Worm (Caenorhabditis elegans) whole organism, young adult: ENCODE results near the gene col-175.

Experiments
- D2030.7 ChIP-seq: fragments of 200-800 bp; sonication (Bioruptor generic); IDR thresholded peaks from 2 replicates; pipeline ENCODE4 v1.3.6; 2022; ENCODE audit warnings: missing genetic modification reagents, missing genetic modification characterization, missing compliant biosample characterization
- F23B12.7 ChIP-seq: sonication (generic microtip); optimal IDR thresholded peaks from 2 replicates; lab custom pipeline; 2017; ENCODE audit warnings: missing genetic modification characterization, mild to moderate bottlenecking, missing compliant biosample characterization, antibody characterized with exemption, moderate library complexity; ENCODE audit not compliant: insufficient read depth
- K12H6.12 ChIP-seq: fragments of 200-800 bp; sonication (Bioruptor generic); optimal IDR thresholded peaks from 2 replicates; lab custom pipeline; 2018; ENCODE audit warnings: mild to moderate bottlenecking, missing genetic modification characterization, missing compliant biosample characterization
- ama-1 ChIP-seq, 3 experiments: fragments of 150-350 bp in 1 of 3; sonication (generic microtip) in 2 of 3; optimal IDR thresholded peaks; 2 replicates each; lab custom pipeline; 2014 to 2018; ENCODE audit warnings: missing biosample characterization in 2 of 3, missing genetic modification characterization in 2 of 3, missing genetic modification reagents in 2 of 3
- attf-6 ChIP-seq: fragments of 200-800 bp; sonication (Bioruptor generic); IDR thresholded peaks from 2 replicates; pipeline ENCODE4 v1.3.6; 2022; ENCODE audit warnings: missing genetic modification reagents, missing genetic modification characterization, missing compliant biosample characterization
- cebp-2 ChIP-seq: fragments of 200-800 bp; sonication (Bioruptor generic); IDR thresholded peaks from 2 replicates; pipeline ENCODE4 v1.3.6; 2022; ENCODE audit warnings: missing genetic modification characterization, missing compliant biosample characterization
- ceh-58 ChIP-seq: fragments of 200-800 bp; sonication (Bioruptor generic); IDR thresholded peaks from 2 replicates; pipeline ENCODE4 v1.3.6; 2022; ENCODE audit warnings: missing genetic modification characterization, missing compliant biosample characterization
- dpff-1 ChIP-seq: sonication (generic microtip); optimal IDR thresholded peaks from 2 replicates; lab custom pipeline; 2017; ENCODE audit warnings: mild to moderate bottlenecking, missing genetic modification characterization, missing compliant biosample characterization
- egrh-3 ChIP-seq: fragments of 200-800 bp; sonication (Bioruptor generic); IDR thresholded peaks from 2 replicates; pipeline ENCODE4 v1.3.6; 2022; ENCODE audit warnings: missing genetic modification reagents, missing genetic modification characterization, missing compliant biosample characterization
- hlh-12 ChIP-seq: sonication (generic microtip); optimal IDR thresholded peaks from 2 replicates; lab custom pipeline; 2016; ENCODE audit warnings: missing genetic modification characterization, missing compliant biosample characterization
- hmg-20 ChIP-seq: fragments of 200-800 bp; sonication (Bioruptor generic); IDR thresholded peaks from 2 replicates; pipeline ENCODE4 v1.3.6; 2022; ENCODE audit warnings: missing genetic modification reagents, missing genetic modification characterization, missing compliant biosample characterization
- lin-26 ChIP-seq: fragments of 200-800 bp; sonication (Bioruptor generic); IDR thresholded peaks from 2 replicates; pipeline ENCODE4 v1.3.6; 2022; ENCODE audit warnings: missing genetic modification reagents, missing genetic modification characterization, missing compliant biosample characterization
- lin-54 ChIP-seq: fragments of 200-800 bp; sonication (Bioruptor generic); optimal IDR thresholded peaks from 2 replicates; lab custom pipeline; 2018; ENCODE audit warnings: mild to moderate bottlenecking, missing genetic modification characterization, missing compliant biosample characterization
- madf-10 ChIP-seq: sonication (generic microtip); optimal IDR thresholded peaks from 2 replicates; lab custom pipeline; 2016; ENCODE audit warnings: mild to moderate bottlenecking, missing genetic modification characterization, missing compliant biosample characterization
- mxl-1 ChIP-seq: sonication (generic microtip); optimal IDR thresholded peaks from 2 replicates; lab custom pipeline; 2016; ENCODE audit warnings: missing genetic modification characterization, missing compliant biosample characterization
- pbrm-1 ChIP-seq: fragments of 200-800 bp; sonication (Bioruptor generic); IDR thresholded peaks from 2 replicates; pipeline ENCODE4 v1.3.6; 2022; ENCODE audit warnings: missing genetic modification reagents, missing genetic modification characterization, missing compliant biosample characterization
- rcor-1 ChIP-seq: fragments of 200-800 bp; sonication (Bioruptor generic); IDR thresholded peaks from 2 replicates; pipeline ENCODE4 v1.3.6; 2022; ENCODE audit warnings: missing genetic modification reagents, missing genetic modification characterization, missing compliant biosample characterization
- rpc-1 ChIP-seq, 2 experiments: fragments of 150-350 bp in 1 of 2; sonication (generic microtip) in 1 of 2; optimal IDR thresholded peaks; 2 replicates each; lab custom pipeline; 2014 to 2018; ENCODE audit warnings: missing biosample characterization in 1 of 2, missing genetic modification characterization in 1 of 2, missing genetic modification reagents in 1 of 2, missing genotype in 1 of 2
- snpc-1.1 ChIP-seq: sonication (generic microtip); optimal IDR thresholded peaks from 2 replicates; lab custom pipeline; 2017; ENCODE audit warnings: missing genetic modification characterization, mild to moderate bottlenecking, missing compliant biosample characterization, antibody characterized with exemption, moderate library complexity, missing genotype, missing genetic modification reagents; ENCODE audit not compliant: insufficient read depth
- snpc-3.4 ChIP-seq: sonication (generic microtip); optimal IDR thresholded peaks from 2 replicates; lab custom pipeline; 2017; ENCODE audit warnings: missing genetic modification characterization, mild to moderate bottlenecking, missing compliant biosample characterization, antibody characterized with exemption, moderate library complexity, missing genotype, missing genetic modification reagents
- somi-1 ChIP-seq: fragments of 200-800 bp; sonication (Bioruptor generic); optimal IDR thresholded peaks from 2 replicates; lab custom pipeline; 2018; ENCODE audit warnings: mild to moderate bottlenecking, missing genetic modification characterization, missing compliant biosample characterization
- tbp1 ChIP-seq: fragments of 200-800 bp; sonication (Bioruptor generic); optimal IDR thresholded peaks from 2 replicates; lab custom pipeline; 2018; ENCODE audit warnings: mild to moderate bottlenecking, missing genetic modification characterization, missing compliant biosample characterization
- unc-130 ChIP-seq: sonication (generic microtip); optimal IDR thresholded peaks from 2 replicates; lab custom pipeline; 2016; ENCODE audit warnings: missing genetic modification reagents, missing genetic modification characterization, missing compliant biosample characterization
- zfh-2 ChIP-seq: fragments of 200-800 bp; sonication (Bioruptor generic); conservative IDR thresholded peaks from 2 replicates; pipeline ENCODE4 v1.3.6; 2022; ENCODE audit warnings: missing genetic modification reagents, missing genetic modification characterization, missing compliant biosample characterization
- ztf-18 ChIP-seq: sonication (generic microtip); optimal IDR thresholded peaks from 2 replicates; lab custom pipeline; 2016; ENCODE audit warnings: missing genotype, mild to moderate bottlenecking, missing genetic modification characterization, missing compliant biosample characterization

col-175 gene

ce11 chrX:9191795-9192494, 42.5 kb downstream of the col-175 start, which contains the start of gene Y81B9A.1:
Gene Y81B9A.1, plus strand, starts transcription at chrX:9192444.
- no peak for TF ChIP-seq K12H6.12
- no peak for TF ChIP-seq ama-1 (optimal IDR thresholded peaks at IDR 0.05; lab: Kevin White, UChicago)
- TF ChIP-seq ama-1 (GFP tag; optimal IDR thresholded peaks at IDR 0.05; lab: Kevin White, UChicago) = peak in 1 of 2 experiments; percentile 23
- TF ChIP-seq rcor-1 = 0 out of 2 replicates have a peak, but pooled peaks have one; percentile 29
- no peak for TF ChIP-seq madf-10
- TF ChIP-seq attf-6 (GFP tag; lab: Robert Waterston, UW) = 0 out of 2 replicates have a peak, but pooled peaks have one; percentile 12
- TF ChIP-seq D2030.7 (GFP tag; lab: Robert Waterston, UW) = peak; percentile 86
- TF ChIP-seq snpc-3.4 (tag; lab: Kevin White, UChicago) = no peak
- TF ChIP-seq rpc-1 (optimal IDR thresholded peaks at IDR 0.05; lab: Kevin White, UChicago) = peak; percentile 22
- peak; percentile 56 for TF ChIP-seq rpc-1 (tag; optimal IDR thresholded peaks at IDR 0.05; lab: Kevin White, UChicago)
- TF ChIP-seq snpc-1.1 (tag; lab: Kevin White, UChicago) = no peak
- TF ChIP-seq egrh-3 (GFP tag; lab: Robert Waterston, UW) = peak; percentile 61; the same call in 1 of the 2 replicates
- no peak for TF ChIP-seq ztf-18 (tag; lab: Kevin White, UChicago)
- no peak for TF ChIP-seq mxl-1 (tag; lab: Kevin White, UChicago)
- 0 out of 2 replicates have a peak, but pooled peaks have one; percentile 20 for TF ChIP-seq zfh-2 (GFP tag; lab: Robert Waterston, UW)
- no peak for TF ChIP-seq dpff-1 (tag; lab: Kevin White, UChicago)
- peak; percentile 70; the same call in 1 of the 2 replicates for TF ChIP-seq lin-26 (GFP tag; lab: Robert Waterston, UW)
- TF ChIP-seq F23B12.7 (tag; lab: Kevin White, UChicago) = no peak
- no peak for TF ChIP-seq pbrm-1 (GFP tag; lab: Robert Waterston, UW)
- TF ChIP-seq tbp1 (GFP tag; lab: Kevin White, UChicago) = peak; percentile 28

- TF ChIP-seq cebp-2 (GFP tag; lab: Robert Waterston, UW) (no peak), somi-1 (GFP tag; lab: Kevin White, UChicago) (no peak), unc-130 (GFP tag; lab: Kevin White, UChicago) (no peak), hmg-20 (GFP tag; lab: Robert Waterston, UW) (no peak), snpc-1.1 (tag; lab: Kevin White, UChicago) (no peak), ztf-18 (tag; lab: Kevin White, UChicago) (no peak), hlh-12 (tag; lab: Kevin White, UChicago) (no peak), ceh-58 (GFP tag; lab: Robert Waterston, UW) (no peak), lin-54 (GFP tag; lab: Kevin White, UChicago) (no peak)
Observed at ce11 chrX:9183836-9184235, 50.6 kb downstream of the col-175 start, which contains the start of gene Y81B9A.2. Gene Y81B9A.2, plus strand, starts transcription at chrX:9184136.
